Fruit fly (Drosophila melanogaster) whole organism, prepupa: Measurements from ENCODE around the gene CG32271.

Experiments
- Blimp-1 ChIP-seq: fragments of 200-800 bp; sonication (Bioruptor generic); optimal IDR thresholded peaks from 3 replicates; lab custom pipeline; 2017; ENCODE audit warnings: missing biosample characterization, missing genetic modification characterization, mild to moderate bottlenecking, moderate library complexity, missing genetic modification reagents
- CG10669 ChIP-seq: fragments of 200-800 bp; sonication (Bioruptor generic); optimal IDR thresholded peaks from 3 replicates; lab custom pipeline; 2018; ENCODE audit warnings: missing biosample characterization, mild to moderate bottlenecking, missing genetic modification characterization, moderate library complexity
- CG11902 ChIP-seq: fragments of 200-800 bp; sonication (Bioruptor generic); optimal IDR thresholded peaks from 3 replicates; lab custom pipeline; 2016; ENCODE audit warnings: missing biosample characterization, missing genetic modification characterization
- CG15336 ChIP-seq: fragments of 200-800 bp; sonication (Bioruptor generic); IDR thresholded peaks from 2 replicates; pipeline ENCODE4 v1.3.6; 2022; ENCODE audit warnings: missing biosample characterization, missing genetic modification characterization
- CG1621 ChIP-seq: fragments of 200-800 bp; sonication (Bioruptor generic); optimal IDR thresholded peaks from 3 replicates; lab custom pipeline; 2018; ENCODE audit warnings: missing biosample characterization, mild to moderate bottlenecking, missing genetic modification characterization
- CG32006 ChIP-seq: fragments of 200-800 bp; sonication (Bioruptor generic); optimal IDR thresholded peaks from 3 replicates; lab custom pipeline; 2017; ENCODE audit warnings: missing biosample characterization, mild to moderate bottlenecking, missing genetic modification characterization
- CG4318 ChIP-seq: fragments of 200-800 bp; sonication (Bioruptor generic); optimal IDR thresholded peaks from 3 replicates; lab custom pipeline; 2017; ENCODE audit warnings: missing biosample characterization, mild to moderate bottlenecking, missing genetic modification characterization
- CG6163 ChIP-seq: fragments of 200-800 bp; sonication (Bioruptor generic); IDR thresholded peaks from 3 replicates; pipeline ENCODE4 v1.3.6; 2022; ENCODE audit warnings: missing biosample characterization, missing genetic modification characterization
- CG6276 ChIP-seq: fragments of 200-800 bp; sonication (Bioruptor generic); optimal IDR thresholded peaks from 2 replicates; lab custom pipeline; 2017; ENCODE audit warnings: missing biosample characterization, mild to moderate bottlenecking, missing genetic modification characterization
- CG6854 ChIP-seq: fragments of 200-800 bp; sonication (Bioruptor generic); optimal IDR thresholded peaks from 2 replicates; lab custom pipeline; 2017; ENCODE audit warnings: missing biosample characterization, mild to moderate bottlenecking, missing genetic modification characterization
- CG8319 ChIP-seq: fragments of 200-800 bp; sonication (Bioruptor generic); optimal IDR thresholded peaks from 3 replicates; lab custom pipeline; 2016; ENCODE audit warnings: missing biosample characterization, missing genetic modification characterization
- CG8632 ChIP-seq: fragments of 200-800 bp; sonication (Bioruptor generic); optimal IDR thresholded peaks from 3 replicates; lab custom pipeline; 2016; ENCODE audit warnings: missing biosample characterization, missing genetic modification characterization
- Eip78C ChIP-seq: fragments of 200-800 bp; sonication (Bioruptor generic); peaks from one replicate; lab custom pipeline; 2016; ENCODE audit warnings: missing biosample characterization, missing genetic modification characterization
- Eip93F ChIP-seq: fragments of 200-800 bp; sonication (Bioruptor generic); optimal IDR thresholded peaks from 2 replicates; lab custom pipeline; 2016; ENCODE audit warnings: missing biosample characterization, mild to moderate bottlenecking, missing genetic modification characterization
- Hr38 ChIP-seq: sonication (Bioruptor generic); optimal IDR thresholded peaks from 2 replicates; lab custom pipeline; 2016; ENCODE audit warnings: missing biosample characterization, missing genetic modification characterization
- Hr39 ChIP-seq: fragments of 200-800 bp; sonication (Bioruptor generic); optimal IDR thresholded peaks from 2 replicates; lab custom pipeline; 2016; ENCODE audit warnings: missing biosample characterization, missing genetic modification characterization
- Hr4 ChIP-seq: fragments of 200-800 bp; sonication (Bioruptor generic); optimal IDR thresholded peaks from 3 replicates; lab custom pipeline; 2016; ENCODE audit warnings: missing biosample characterization, missing genetic modification characterization
- Lpt ChIP-seq: fragments of 200-800 bp; sonication (Bioruptor generic); optimal IDR thresholded peaks from 3 replicates; lab custom pipeline; 2016; ENCODE audit warnings: missing biosample characterization, missing genetic modification characterization
- Met ChIP-seq: fragments of 200-800 bp; sonication (Bioruptor generic); optimal IDR thresholded peaks from 3 replicates; lab custom pipeline; 2016; ENCODE audit warnings: missing biosample characterization, missing genetic modification characterization
- Smox ChIP-seq: fragments of 200-800 bp; sonication (Bioruptor generic); optimal IDR thresholded peaks from 3 replicates; lab custom pipeline; 2016; ENCODE audit warnings: missing biosample characterization, missing genetic modification characterization
- Sox14 ChIP-seq: fragments of 200-800 bp; sonication (Bioruptor generic); optimal IDR thresholded peaks from 3 replicates; lab custom pipeline; 2016; ENCODE audit warnings: missing biosample characterization, missing genetic modification characterization
- Sox15 ChIP-seq: fragments of 200-800 bp; sonication (Bioruptor generic); optimal IDR thresholded peaks from 3 replicates; lab custom pipeline; 2016; ENCODE audit warnings: missing biosample characterization, missing genetic modification characterization
- dac ChIP-seq: fragments of 200-800 bp; sonication (Bioruptor generic); optimal IDR thresholded peaks from 2 replicates; lab custom pipeline; 2017; ENCODE audit warnings: missing biosample characterization, mild to moderate bottlenecking, missing genetic modification characterization
- eg ChIP-seq: fragments of 200-800 bp; sonication (Bioruptor generic); IDR thresholded peaks from 3 replicates; pipeline ENCODE4 v1.3.6; 2022; ENCODE audit warnings: missing biosample characterization, missing genetic modification characterization
- fd59A ChIP-seq: fragments of 200-800 bp; sonication (Bioruptor generic); optimal IDR thresholded peaks from 2 replicates; lab custom pipeline; 2017; ENCODE audit warnings: missing biosample characterization, mild to moderate bottlenecking, missing genetic modification characterization, missing genetic modification reagents
- fd85E ChIP-seq: fragments of 200-800 bp; sonication (Bioruptor generic); optimal IDR thresholded peaks from 3 replicates; lab custom pipeline; 2016; ENCODE audit warnings: missing biosample characterization, missing genetic modification characterization
- fkh ChIP-seq: fragments of 200-800 bp; sonication (Bioruptor generic); optimal IDR thresholded peaks from 3 replicates; lab custom pipeline; 2017; ENCODE audit warnings: missing biosample characterization, mild to moderate bottlenecking, missing genetic modification characterization, moderate library complexity
- lz ChIP-seq: fragments of 200-800 bp; sonication (Bioruptor generic); optimal IDR thresholded peaks from 3 replicates; lab custom pipeline; 2016; ENCODE audit warnings: missing biosample characterization, missing genetic modification characterization
- pdm3 ChIP-seq: fragments of 200-800 bp; sonication (Bioruptor generic); optimal IDR thresholded peaks from 3 replicates; lab custom pipeline; 2016; ENCODE audit warnings: missing biosample characterization, missing genetic modification characterization
- salr ChIP-seq, 2 experiments: fragments of 200-800 bp; sonication (Bioruptor generic); optimal IDR thresholded peaks; 3 replicates each; lab custom pipeline; 2016 to 2018; ENCODE audit warnings: missing biosample characterization in 2 of 2, missing genetic modification characterization in 2 of 2, mild to moderate bottlenecking in 1 of 2
- svp ChIP-seq: fragments of 200-800 bp; sonication (Bioruptor generic); peaks from one replicate; lab custom pipeline; 2016; ENCODE audit warnings: missing biosample characterization, missing genetic modification characterization
- vri ChIP-seq: fragments of 200-800 bp; sonication (Bioruptor generic); optimal IDR thresholded peaks from 3 replicates; lab custom pipeline; 2016; ENCODE audit warnings: missing biosample characterization, mild to moderate bottlenecking, missing genetic modification characterization

CG32271 gene

DNA sequence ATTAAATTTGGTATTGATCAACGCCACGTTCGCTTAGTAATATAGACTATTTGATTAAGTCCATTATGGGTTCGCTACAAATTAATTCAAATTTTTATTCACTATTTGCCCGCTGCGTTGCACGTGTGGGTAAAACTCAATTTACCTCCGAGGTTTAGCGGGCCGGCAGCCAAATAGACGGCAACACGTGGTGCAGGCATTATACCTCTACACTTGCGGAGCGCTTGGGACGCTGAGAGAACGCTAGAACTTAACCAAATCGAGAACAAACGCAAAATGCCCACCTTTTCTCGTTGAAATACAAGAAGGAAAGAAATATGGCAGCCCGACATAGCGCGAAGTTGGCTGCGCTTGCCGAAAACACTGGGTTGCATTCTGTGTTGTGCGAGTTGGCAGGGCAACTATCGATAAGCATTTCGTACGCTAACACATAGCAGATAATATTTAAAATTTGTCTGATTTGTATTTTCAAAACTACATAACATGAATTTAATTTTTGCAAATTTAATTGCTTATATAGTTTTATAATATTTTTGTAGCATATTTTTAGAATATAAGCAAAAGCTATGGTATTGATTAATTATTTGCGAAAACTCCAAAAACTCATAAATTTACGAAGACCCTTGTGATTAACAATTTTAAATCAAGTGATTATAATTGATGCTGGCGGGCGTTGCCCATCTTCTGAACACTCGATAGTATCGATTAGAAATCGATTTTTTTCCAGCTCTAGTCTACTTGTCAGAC lies 19.9 kb upstream of the CG32271 start, which contains the start of the genes RpL28 and eIF1 (continued):
- peak; percentile 75 for TF ChIP-seq Sox14 (GFP tag; lab: Kevin White, UChicago)
- no peak for TF ChIP-seq CG15336 (GFP tag; lab: Robert Waterston, UW)
- TF ChIP-seq Blimp-1 (GFP tag; lab: Kevin White, UChicago): peak; percentile 86
- no peak for TF ChIP-seq Smox (GFP tag; lab: Kevin White, UChicago)
- TF ChIP-seq lz (GFP tag; lab: Kevin White, UChicago): peak; percentile 91
- peak; percentile 89 for TF ChIP-seq CG6163
- peak; percentile 55 for TF ChIP-seq CG11902 (GFP tag; lab: Kevin White, UChicago)
- peak; percentile 31 for TF ChIP-seq CG10669 (GFP tag; lab: Kevin White, UChicago)
- no peak for TF ChIP-seq vri (GFP tag; lab: Kevin White, UChicago)
- no peak for TF ChIP-seq Hr38 (GFP tag; lab: Kevin White, UChicago)
- TF ChIP-seq Lpt (GFP tag; lab: Kevin White, UChicago): no peak
- no peak for TF ChIP-seq CG32006 (GFP tag; lab: Kevin White, UChicago)
- TF ChIP-seq CG6276 (GFP tag; lab: Kevin White, UChicago): no peak
- no peak for TF ChIP-seq Eip93F (GFP tag; lab: Kevin White, UChicago)
- peak; percentile 31 for TF ChIP-seq fd85E (GFP tag; lab: Kevin White, UChicago)
- TF ChIP-seq CG8632: peak; percentile 78
- peak; percentile 69 for TF ChIP-seq Met
- peak; percentile 84 for TF ChIP-seq CG8319 (GFP tag; lab: Kevin White, UChicago)
- TF ChIP-seq CG4318 (GFP tag; lab: Kevin White, UChicago): no peak
- no peak for TF ChIP-seq svp

DNA sequence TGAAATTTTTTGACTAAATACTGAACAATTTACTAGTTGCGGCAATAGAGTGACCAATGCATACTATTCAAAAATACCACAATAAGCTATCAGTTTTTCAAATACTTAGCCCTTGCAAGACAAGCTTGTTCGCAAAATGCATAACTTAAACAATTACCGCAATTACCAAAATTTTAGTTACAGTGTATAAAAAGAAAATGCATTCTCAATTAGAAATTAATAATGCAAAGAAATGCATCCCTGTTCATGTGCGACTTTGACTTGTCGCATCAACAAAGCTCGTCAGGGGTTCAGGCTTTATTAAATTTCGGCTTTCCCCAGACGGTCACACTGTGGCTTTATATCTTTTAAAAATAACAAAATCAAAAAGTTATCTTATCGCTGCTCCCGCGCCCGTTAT lies 15.9 kb upstream of the CG32271 start, which contains the start of the genes hob and nSMase:
hob (minus strand) TSS at position 62 of the 400 bp plus-strand sequence.
nSMase (plus strand) TSS at position 298 of the 400 bp plus-strand sequence.
- TF ChIP-seq CG6276 (GFP tag; lab: Kevin White, UChicago) (no peak), svp (peak; percentile 80)
- TF ChIP-seq, all 60 proteins: peak for 1

- TF ChIP-seq CG10669 (GFP tag; lab: Kevin White, UChicago) (no peak), Smox (GFP tag; lab: Kevin White, UChicago) (no peak), Sox15 (GFP tag; lab: Kevin White, UChicago) (no peak), Eip93F (GFP tag; lab: Kevin White, UChicago) (no peak), eg (no peak), CG6854 (GFP tag; lab: Kevin White, UChicago) (no peak), salr (GFP tag; optimal IDR thresholded peaks at IDR 0.05; lab: Kevin White, UChicago) (no peak), Hr4 (GFP tag; lab: Kevin White, UChicago) (no peak)
Observed at dm6 chr3L:3208895-3209294, 5.9 kb upstream of the CG32271 start, which contains the start of the genes CG32269 and CG32270. TSS of gene CG32269 (minus strand) at chr3L:3208985. TSS of gene CG32270 (minus strand) at chr3L:3208985.

dm6 chr3L:3206263-3206662 lies 3.3 kb upstream of the CG32271 start, which contains the start of gene CG33160:
TSS of gene CG33160 (minus strand) at chr3L:3206363.
- TF ChIP-seq Met (no peak), Eip78C (GFP tag; lab: Kevin White, UChicago) (no peak), fkh (GFP tag; lab: Kevin White, UChicago) (no peak), Hr39 (no peak), eg (no peak), fd59A (GFP tag; lab: Kevin White, UChicago) (no peak), pdm3 (GFP tag; lab: Kevin White, UChicago) (no peak), CG1621 (no peak), Eip93F (GFP tag; lab: Kevin White, UChicago) (no peak), dac (GFP tag; lab: Kevin White, UChicago) (no peak), CG32006 (GFP tag; lab: Kevin White, UChicago) (no peak), vri (GFP tag; lab: Kevin White, UChicago) (no peak)
- TF ChIP-seq, all 60 proteins: peak for 0
